Fruit fly (Drosophila melanogaster) whole organism, embryonic: Measurements from ENCODE around the gene GstD8.

Experiments
- ATbp ChIP-seq: fragments of 200-800 bp; sonication (Bioruptor generic); optimal IDR thresholded peaks from 2 replicates; lab custom pipeline; 2017; ENCODE audit warnings: missing biosample characterization, mild to moderate bottlenecking, missing genetic modification characterization, missing genetic modification reagents
- Bteb2 ChIP-seq: fragments of 200-800 bp; sonication (Bioruptor generic); optimal IDR thresholded peaks from 2 replicates; lab custom pipeline; 2016; ENCODE audit warnings: missing biosample characterization, missing genetic modification characterization
- CG1024 ChIP-seq: fragments of 200-800 bp; sonication (Bioruptor generic); IDR thresholded peaks from 2 replicates; pipeline ENCODE4 v1.3.6; 2022; ENCODE audit warnings: missing biosample characterization, missing genetic modification characterization
- CG10462 ChIP-seq: fragments of 200-800 bp; sonication (Bioruptor generic); optimal IDR thresholded peaks from 2 replicates; lab custom pipeline; 2016; ENCODE audit warnings: missing biosample characterization, missing genetic modification characterization
- CG10543 ChIP-seq: fragments of 200-800 bp; sonication (Bioruptor generic); optimal IDR thresholded peaks from 3 replicates; lab custom pipeline; 2017; ENCODE audit warnings: missing biosample characterization, mild to moderate bottlenecking, missing genetic modification characterization, moderate library complexity
- CG12236 ChIP-seq: fragments of 200-800 bp; sonication (Bioruptor generic); optimal IDR thresholded peaks from 2 replicates; lab custom pipeline; 2016; ENCODE audit warnings: missing biosample characterization, missing genetic modification characterization
- CG12391 ChIP-seq: fragments of 200-800 bp; sonication (Bioruptor generic); optimal IDR thresholded peaks from 3 replicates; lab custom pipeline; 2018; ENCODE audit warnings: missing biosample characterization, mild to moderate bottlenecking, missing genetic modification characterization, moderate library complexity
- CG14710 ChIP-seq: fragments of 200-800 bp; sonication (Bioruptor generic); optimal IDR thresholded peaks from 3 replicates; lab custom pipeline; 2019; ENCODE audit warnings: missing biosample characterization, mild to moderate bottlenecking, missing genetic modification characterization, moderate library complexity
- CG14965 ChIP-seq: fragments of 200-800 bp; sonication (Bioruptor generic); optimal IDR thresholded peaks from 2 replicates; lab custom pipeline; 2016; ENCODE audit warnings: missing biosample characterization, missing genetic modification characterization, borderline replicate concordance
- CG1603 ChIP-seq: fragments of 200-800 bp; sonication (Bioruptor generic); optimal IDR thresholded peaks from 2 replicates; lab custom pipeline; 2019; ENCODE audit warnings: missing biosample characterization, mild to moderate bottlenecking, missing genetic modification characterization, moderate library complexity
- CG18764 ChIP-seq: fragments of 200-800 bp; sonication (Bioruptor generic); optimal IDR thresholded peaks from 3 replicates; lab custom pipeline; 2016; ENCODE audit warnings: missing biosample characterization, missing genetic modification characterization
- CG2129 ChIP-seq: fragments of 200-800 bp; sonication (Bioruptor generic); IDR thresholded peaks from 2 replicates; pipeline ENCODE4 v1.3.6; 2022; ENCODE audit warnings: missing biosample characterization, missing genetic modification characterization; ENCODE audit not compliant: partially characterized antibody
- CG2712 ChIP-seq: fragments of 200-800 bp; optimal IDR thresholded peaks from 3 replicates; lab custom pipeline; 2019; ENCODE audit warnings: missing biosample characterization, mild to moderate bottlenecking, missing genetic modification characterization, moderate library complexity
- CG31441 ChIP-seq: fragments of 200-800 bp; sonication (Bioruptor generic); IDR thresholded peaks from 2 replicates; pipeline ENCODE4 v1.3.6; 2022; ENCODE audit warnings: missing biosample characterization, missing genetic modification characterization
- CG32767 ChIP-seq: fragments of 200-800 bp; sonication (Bioruptor generic); IDR thresholded peaks from 2 replicates; pipeline ENCODE4 v1.3.6; 2022; ENCODE audit warnings: missing biosample characterization, missing genetic modification characterization
- CG4404 ChIP-seq: fragments of 200-800 bp; sonication (Bioruptor generic); IDR thresholded peaks from 2 replicates; pipeline ENCODE4 v1.3.6; 2022; ENCODE audit warnings: missing biosample characterization, missing genetic modification characterization
- CG4617 ChIP-seq: fragments of 200-800 bp; sonication (Bioruptor generic); optimal IDR thresholded peaks from 3 replicates; lab custom pipeline; 2016; ENCODE audit warnings: missing biosample characterization, missing genetic modification characterization, borderline replicate concordance
- CG5180 ChIP-seq: fragments of 200-800 bp; sonication (Bioruptor generic); optimal IDR thresholded peaks from 3 replicates; lab custom pipeline; 2017; ENCODE audit warnings: missing biosample characterization, missing genetic modification characterization, mild to moderate bottlenecking, moderate library complexity, missing genetic modification reagents
- CG6689 ChIP-seq: fragments of 200-800 bp; sonication (Bioruptor generic); IDR thresholded peaks from 2 replicates; pipeline ENCODE4 v1.3.6; 2022; ENCODE audit warnings: missing biosample characterization, missing genetic modification characterization
- CG7928 ChIP-seq: fragments of 200-800 bp; sonication (Bioruptor generic); optimal IDR thresholded peaks from 2 replicates; lab custom pipeline; 2017; ENCODE audit warnings: missing biosample characterization, mild to moderate bottlenecking, missing genetic modification characterization
- CG8765 ChIP-seq: fragments of 200-800 bp; sonication (Bioruptor generic); IDR thresholded peaks from 2 replicates; pipeline ENCODE4 v1.3.6; 2022; ENCODE audit warnings: missing biosample characterization, missing genetic modification characterization
- Elba2 ChIP-seq: fragments of 200-800 bp; sonication (Bioruptor generic); optimal IDR thresholded peaks from 3 replicates; lab custom pipeline; 2016; ENCODE audit warnings: missing biosample characterization, missing genetic modification characterization
- Fer3 ChIP-seq: fragments of 200-800 bp; sonication (Bioruptor generic); optimal IDR thresholded peaks from 2 replicates; lab custom pipeline; 2018; ENCODE audit warnings: missing biosample characterization, mild to moderate bottlenecking, missing genetic modification characterization, moderate library complexity
- Mrtf ChIP-seq: fragments of 200-800 bp; sonication (Bioruptor generic); IDR thresholded peaks from 3 replicates; pipeline ENCODE4 v1.3.6; 2022; ENCODE audit warnings: missing biosample characterization, missing genetic modification characterization
- NC2α ChIP-seq: fragments of 200-800 bp; sonication (Bioruptor generic); optimal IDR thresholded peaks from 2 replicates; lab custom pipeline; 2016; ENCODE audit warnings: missing biosample characterization, missing genetic modification characterization
- Rfx ChIP-seq: fragments of 200-800 bp; sonication (Bioruptor generic); IDR thresholded peaks from 2 replicates; pipeline ENCODE4 v1.3.6; 2022; ENCODE audit warnings: missing biosample characterization, missing genetic modification characterization
- Spps ChIP-seq: fragments of 200-800 bp; sonication (Bioruptor generic); optimal IDR thresholded peaks from 2 replicates; lab custom pipeline; 2018; ENCODE audit warnings: missing biosample characterization, mild to moderate bottlenecking, missing genetic modification characterization
- Sry-δ ChIP-seq: fragments of 200-800 bp; sonication (Bioruptor generic); optimal IDR thresholded peaks from 2 replicates; lab custom pipeline; 2016; ENCODE audit warnings: missing biosample characterization, missing genetic modification characterization
- aop ChIP-seq: fragments of 200-800 bp; sonication (Bioruptor generic); IDR thresholded peaks from 2 replicates; pipeline ENCODE4 v1.3.6; 2022; ENCODE audit warnings: missing biosample characterization, missing genetic modification characterization
- bsh ChIP-seq, 2 experiments: fragments of 200-800 bp; sonication (Bioruptor generic); optimal IDR thresholded peaks; 2 replicates each; lab custom pipeline; 2017 to 2018; ENCODE audit warnings: mild to moderate bottlenecking in 2 of 2, missing biosample characterization in 2 of 2, missing genetic modification characterization in 2 of 2, moderate library complexity in 1 of 2
- crp ChIP-seq, 2 experiments: fragments of 200-800 bp; sonication (Bioruptor generic); optimal IDR thresholded peaks; 2 replicates in 1 of 2; 3 replicates in 1 of 2; lab custom pipeline; 2017; ENCODE audit warnings: missing biosample characterization in 2 of 2, missing genetic modification characterization in 2 of 2, mild to moderate bottlenecking in 1 of 2, moderate library complexity in 1 of 2
- da ChIP-seq: fragments of 200-800 bp; sonication (Bioruptor generic); optimal IDR thresholded peaks from 2 replicates; lab custom pipeline; 2016; ENCODE audit warnings: missing biosample characterization, missing genetic modification characterization
- dm ChIP-seq: fragments of 200-800 bp; sonication (Bioruptor generic); optimal IDR thresholded peaks from 3 replicates; lab custom pipeline; 2016; ENCODE audit warnings: missing biosample characterization, missing genetic modification characterization
- dmrt11E ChIP-seq: fragments of 200-800 bp; sonication (Bioruptor generic); optimal IDR thresholded peaks from 3 replicates; lab custom pipeline; 2018; ENCODE audit warnings: missing biosample characterization, mild to moderate bottlenecking, missing genetic modification characterization, moderate library complexity
- fd102C ChIP-seq: fragments of 200-800 bp; sonication (Bioruptor generic); optimal IDR thresholded peaks from 2 replicates; lab custom pipeline; 2018; ENCODE audit warnings: missing biosample characterization, mild to moderate bottlenecking, missing genetic modification characterization, moderate library complexity
- fru ChIP-seq: fragments of >200 bp; optimal IDR thresholded peaks from 2 replicates; lab custom pipeline; 2017
- fu2 ChIP-seq: fragments of 200-800 bp; sonication (Bioruptor generic); optimal IDR thresholded peaks from 2 replicates; lab custom pipeline; 2016; ENCODE audit warnings: missing biosample characterization, missing genetic modification characterization
- grau ChIP-seq: fragments of 200-800 bp; optimal IDR thresholded peaks from 3 replicates; lab custom pipeline; 2019; ENCODE audit warnings: missing biosample characterization, mild to moderate bottlenecking, missing genetic modification characterization, moderate library complexity
- h ChIP-seq: fragments of >200 bp; optimal IDR thresholded peaks from 2 replicates; lab custom pipeline; 2017
- hbn ChIP-seq: fragments of 200-800 bp; sonication (Bioruptor generic); IDR thresholded peaks from 2 replicates; pipeline ENCODE4 v1.3.6; 2022; ENCODE audit warnings: missing biosample characterization, missing genetic modification characterization; ENCODE audit not compliant: partially characterized antibody
- klu ChIP-seq: fragments of 200-800 bp; sonication (Bioruptor generic); IDR thresholded peaks from 2 replicates; pipeline ENCODE4 v1.3.6; 2022; ENCODE audit warnings: missing biosample characterization, missing genetic modification characterization
- lbe ChIP-seq: fragments of 200-800 bp; sonication (Bioruptor generic); optimal IDR thresholded peaks from 2 replicates; lab custom pipeline; 2016; ENCODE audit warnings: missing biosample characterization, mild to moderate bottlenecking, missing genetic modification characterization
- org-1 ChIP-seq: fragments of 200-800 bp; sonication (Bioruptor generic); optimal IDR thresholded peaks from 2 replicates; lab custom pipeline; 2017; ENCODE audit warnings: missing biosample characterization, missing genetic modification characterization
- run ChIP-seq: fragments of 200-800 bp; sonication (Bioruptor generic); optimal IDR thresholded peaks from 3 replicates; lab custom pipeline; 2018; ENCODE audit warnings: missing biosample characterization, mild to moderate bottlenecking, missing genetic modification characterization
- seq ChIP-seq: fragments of 200-800 bp; sonication (Bioruptor generic); IDR thresholded peaks from 2 replicates; pipeline ENCODE4 v1.3.6; 2022; ENCODE audit warnings: missing biosample characterization, missing genetic modification characterization
- slbo ChIP-seq: fragments of 200-800 bp; sonication (Bioruptor generic); IDR thresholded peaks from 2 replicates; pipeline ENCODE4 v1.3.6; 2022; ENCODE audit warnings: missing biosample characterization, missing genetic modification characterization
- trh ChIP-seq: fragments of 200-800 bp; sonication (Bioruptor generic); optimal IDR thresholded peaks from 2 replicates; lab custom pipeline; 2016; ENCODE audit warnings: missing biosample characterization, missing genetic modification characterization
- vnd ChIP-seq: fragments of 200-800 bp; sonication (Bioruptor generic); IDR thresholded peaks from 3 replicates; pipeline ENCODE4 v1.3.6; 2022; ENCODE audit warnings: missing biosample characterization, missing genetic modification characterization; ENCODE audit not compliant: partially characterized antibody
- vvl ChIP-seq: fragments of 200-800 bp; sonication (Bioruptor generic); IDR thresholded peaks from 2 replicates; pipeline ENCODE4 v1.3.6; 2022; ENCODE audit warnings: missing biosample characterization, missing genetic modification characterization
- wor ChIP-seq: fragments of 200-800 bp; sonication (Bioruptor generic); IDR thresholded peaks from 2 replicates; pipeline ENCODE4 v1.3.6; 2022; ENCODE audit warnings: missing biosample characterization, missing genetic modification characterization
- zfh2 ChIP-seq: fragments of 200-800 bp; sonication (Bioruptor generic); optimal IDR thresholded peaks from 2 replicates; lab custom pipeline; 2016; ENCODE audit warnings: missing biosample characterization, missing genetic modification characterization

Gene GstD8

dm6 chr3R:12402935-12403334, 23.1 kb downstream of the GstD8 start (continued):
- TF ChIP-seq CG12391 (tag; lab: Kevin White, UChicago) (peak; percentile 99), fru (lab: Kevin White, UChicago) (no peak), Spps (peak; percentile 98), klu (peak; percentile 86), org-1 (GFP tag; lab: Kevin White, UChicago) (peak; percentile 90), CG10462 (GFP tag; lab: Kevin White, UChicago) (peak; percentile 93), dmrt11E (tag; lab: Kevin White, UChicago) (peak; percentile 99), CG2712 (tag; lab: Kevin White, UChicago) (peak; percentile 99), CG18764 (GFP tag; lab: Kevin White, UChicago) (peak; percentile 94), CG32767 (GFP tag; lab: Robert Waterston, UW) (peak; percentile 93), CG10543 (peak; percentile 100), wor (GFP tag; lab: Robert Waterston, UW) (peak; percentile 92), Bteb2 (GFP tag; lab: Kevin White, UChicago) (peak; percentile 96), CG4617 (peak; percentile 84), vvl (GFP tag; lab: Robert Waterston, UW) (peak; percentile 99), CG8765 (peak; percentile 91), CG7928 (GFP tag; lab: Kevin White, UChicago) (peak; percentile 88), zfh2 (peak; percentile 87), CG14965 (GFP tag; lab: Kevin White, UChicago) (peak; percentile 89), Rfx (GFP tag; lab: Robert Waterston, UW) (peak; percentile 97), CG1024 (GFP tag; lab: Robert Waterston, UW) (peak; percentile 97), crp (GFP tag; optimal IDR thresholded peaks at IDR 0.05; lab: Kevin White, UChicago) (peak in 1 of 2 experiments; percentile 67), CG1603 (tag; lab: Kevin White, UChicago) (peak; percentile 97), Elba2 (GFP tag; lab: Kevin White, UChicago) (peak; percentile 81), da (GFP tag; lab: Kevin White, UChicago) (peak; percentile 85), bsh (GFP tag; optimal IDR thresholded peaks at IDR 0.05; lab: Kevin White, UChicago) (peak; percentile 79 to 99), CG6689 (peak; percentile 97), dm (peak; percentile 85), fd102C (GFP tag; lab: Kevin White, UChicago) (peak; percentile 92), Sry-δ (GFP tag; lab: Kevin White, UChicago) (peak; percentile 66), CG14710 (tag; lab: Kevin White, UChicago) (peak; percentile 98), Fer3 (peak; percentile 99), grau (tag; lab: Kevin White, UChicago) (peak; percentile 98), lbe (GFP tag; lab: Kevin White, UChicago) (peak; percentile 97), trh (GFP tag; lab: Kevin White, UChicago) (peak; percentile 91), CG31441 (peak; percentile 99), CG4404 (GFP tag; lab: Robert Waterston, UW) (peak; percentile 80), fu2 (GFP tag; lab: Kevin White, UChicago) (peak; percentile 88), h (lab: Kevin White, UChicago) (no peak), CG12236 (peak; percentile 91), ATbp (GFP tag; lab: Kevin White, UChicago) (peak; percentile 99), CG5180 (GFP tag; lab: Kevin White, UChicago) (peak; percentile 91), slbo (GFP tag; lab: Robert Waterston, UW) (peak; percentile 92), CG2129 (GFP tag; lab: Robert Waterston, UW) (no peak), NC2α (peak; percentile 91), seq (GFP tag; lab: Robert Waterston, UW) (peak; percentile 97), aop (GFP tag; lab: Robert Waterston, UW) (peak; percentile 90), vnd (GFP tag; lab: Robert Waterston, UW) (no peak), Mrtf (GFP tag; lab: Robert Waterston, UW) (peak; percentile 94), hbn (peak; percentile 36; the same call in 1 of the 2 replicates), run (tag; lab: Kevin White, UChicago) (peak; percentile 95)
